Worm (Caenorhabditis elegans) whole organism, early embryonic: ENCODE data around the gene btb-20.

Source experiments
- B0310.2 ChIP-seq: sonication (generic microtip); optimal IDR thresholded peaks from 2 replicates; lab custom pipeline; 2016; ENCODE audit warnings: mild to moderate bottlenecking, missing genetic modification characterization, missing compliant biosample characterization
- F13C5.2 ChIP-seq: sonication (generic microtip); optimal IDR thresholded peaks from 2 replicates; lab custom pipeline; 2017; ENCODE audit warnings: mild to moderate bottlenecking, missing genetic modification characterization, inconsistent platforms, missing compliant biosample characterization
- aly-1 ChIP-seq: sonication (generic microtip); optimal IDR thresholded peaks from 2 replicates; lab custom pipeline; 2016; ENCODE audit warnings: missing genetic modification characterization, missing compliant biosample characterization
- ama-1 ChIP-seq: fragments of 150-350 bp; optimal IDR thresholded peaks from 2 replicates; lab custom pipeline; 2014
- ceh-13 ChIP-seq: fragments of 200-800 bp; sonication (Bioruptor generic); optimal IDR thresholded peaks from 2 replicates; lab custom pipeline; 2018; ENCODE audit warnings: mild to moderate bottlenecking, missing genetic modification characterization, missing compliant biosample characterization
- ceh-36 ChIP-seq: sonication (generic microtip); optimal IDR thresholded peaks from 2 replicates; lab custom pipeline; 2016; ENCODE audit warnings: missing genetic modification characterization, inconsistent platforms, missing compliant biosample characterization
- ets-7 ChIP-seq: sonication (generic microtip); optimal IDR thresholded peaks from 2 replicates; lab custom pipeline; 2016; ENCODE audit warnings: missing genotype, missing genetic modification characterization, missing compliant biosample characterization
- flt-1 ChIP-seq: fragments of 200-800 bp; sonication (Bioruptor generic); IDR thresholded peaks from 2 replicates; pipeline ENCODE4 v1.3.6; 2022; ENCODE audit warnings: missing genetic modification characterization, missing compliant biosample characterization
- hmbx-1 ChIP-seq: sonication (generic microtip); optimal IDR thresholded peaks from 2 replicates; lab custom pipeline; 2016; ENCODE audit warnings: mild to moderate bottlenecking, missing genetic modification characterization, missing compliant biosample characterization
- hmg-4 ChIP-seq: fragments of 200-800 bp; sonication (Bioruptor generic); optimal IDR thresholded peaks from 2 replicates; lab custom pipeline; 2018; ENCODE audit warnings: mild to moderate bottlenecking, missing genetic modification characterization, missing compliant biosample characterization
- hnd-1 ChIP-seq: sonication (generic microtip); optimal IDR thresholded peaks from 2 replicates; lab custom pipeline; 2016; ENCODE audit warnings: missing genetic modification characterization, missing compliant biosample characterization
- pes-1 ChIP-seq: fragments of 200-800 bp; sonication (Bioruptor generic); IDR thresholded peaks from 2 replicates; pipeline ENCODE4 v1.3.6; 2022; ENCODE audit warnings: missing genetic modification reagents, missing genetic modification characterization, missing compliant biosample characterization
- scrt-1 ChIP-seq: fragments of 200-800 bp; sonication (Bioruptor generic); IDR thresholded peaks from 2 replicates; pipeline ENCODE4 v1.3.6; 2022; ENCODE audit warnings: missing genetic modification characterization, missing compliant biosample characterization
- sea-1 ChIP-seq: fragments of 200-800 bp; sonication (Bioruptor generic); conservative IDR thresholded peaks from 2 replicates; pipeline ENCODE4 v1.3.6; 2022; ENCODE audit warnings: missing genetic modification characterization, missing compliant biosample characterization
- tbx-11 ChIP-seq: fragments of 200-800 bp; sonication (Bioruptor generic); IDR thresholded peaks from 2 replicates; pipeline ENCODE4 v1.3.6; 2022; ENCODE audit warnings: missing genetic modification characterization, missing compliant biosample characterization
- tbx-37 ChIP-seq: fragments of 200-800 bp; sonication (Bioruptor generic); conservative IDR thresholded peaks from 2 replicates; pipeline ENCODE4 v1.3.6; 2022; ENCODE audit warnings: missing genetic modification reagents, missing genetic modification characterization, missing compliant biosample characterization
- tra-4 ChIP-seq: sonication (generic microtip); optimal IDR thresholded peaks from 2 replicates; lab custom pipeline; 2017; ENCODE audit warnings: missing genetic modification characterization, missing compliant biosample characterization

The btb-20 gene

DNA sequence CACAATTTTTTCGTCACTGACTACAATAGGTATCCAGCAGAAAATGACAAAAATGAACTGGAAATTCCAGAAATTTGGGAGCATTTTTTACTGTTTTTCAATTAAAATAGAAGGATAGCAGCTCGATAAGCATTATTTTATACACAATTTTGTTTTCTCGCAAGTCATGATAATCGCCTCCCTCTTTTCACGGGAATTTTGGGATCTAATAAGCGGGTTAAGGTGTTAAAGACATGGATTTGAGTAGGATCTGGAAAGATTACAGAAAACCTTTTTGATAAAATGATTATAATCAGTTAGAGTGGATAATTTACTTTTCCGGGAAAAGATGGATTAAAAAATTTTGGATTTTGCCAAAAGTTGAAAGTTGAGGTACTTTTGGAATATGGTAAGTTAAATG is 25.4 kb upstream of the btb-20 start, which contains the start of gene gcy-29:
Gene gcy-29, minus strand, starts transcription at position 101 of the 400 bp plus-strand sequence.
- no peak for TF ChIP-seq hnd-1 (tag; lab: Kevin White, UChicago)
- TF ChIP-seq scrt-1 (GFP tag; lab: Robert Waterston, UW): no peak
- no peak for TF ChIP-seq hmg-4 (GFP tag; lab: Kevin White, UChicago)
- TF ChIP-seq tbx-11 (GFP tag; lab: Robert Waterston, UW): no peak
- no peak for TF ChIP-seq pes-1 (GFP tag; lab: Robert Waterston, UW)
- no peak for TF ChIP-seq ama-1 (lab: Kevin White, UChicago)
- TF ChIP-seq tbx-37 (GFP tag; lab: Robert Waterston, UW): no peak
- no peak for TF ChIP-seq sea-1
- TF ChIP-seq ceh-36: no peak
- no peak for TF ChIP-seq flt-1 (GFP tag; lab: Robert Waterston, UW)
- TF ChIP-seq F13C5.2 (tag; lab: Kevin White, UChicago): no peak
- TF ChIP-seq aly-1 (tag; lab: Kevin White, UChicago): no peak

DNA sequence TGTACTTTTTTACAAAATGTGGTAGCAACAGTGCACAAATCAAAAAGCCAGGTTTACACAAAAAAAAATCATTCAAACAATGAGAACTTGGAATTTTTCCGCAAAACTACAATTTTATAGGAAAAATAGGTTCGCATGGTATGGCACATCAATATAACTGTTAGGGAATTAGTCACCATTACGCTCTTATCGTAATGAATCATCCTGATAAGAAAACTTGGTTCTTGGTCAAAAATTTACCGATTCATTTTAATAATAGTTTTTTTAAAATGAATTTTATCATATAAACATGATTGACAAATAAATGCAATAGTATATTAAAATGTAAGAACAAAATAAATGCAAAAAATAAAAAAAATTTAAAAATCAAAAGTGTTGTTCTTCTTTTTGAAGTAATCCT is 17.2 kb upstream of the btb-20 start:
- no peak for TF ChIP-seq sea-1
- no peak for TF ChIP-seq F13C5.2 (tag; lab: Kevin White, UChicago)
- TF ChIP-seq flt-1 (GFP tag; lab: Robert Waterston, UW): no peak
- no peak for TF ChIP-seq ceh-13
- TF ChIP-seq hnd-1 (tag; lab: Kevin White, UChicago): no peak

DNA sequence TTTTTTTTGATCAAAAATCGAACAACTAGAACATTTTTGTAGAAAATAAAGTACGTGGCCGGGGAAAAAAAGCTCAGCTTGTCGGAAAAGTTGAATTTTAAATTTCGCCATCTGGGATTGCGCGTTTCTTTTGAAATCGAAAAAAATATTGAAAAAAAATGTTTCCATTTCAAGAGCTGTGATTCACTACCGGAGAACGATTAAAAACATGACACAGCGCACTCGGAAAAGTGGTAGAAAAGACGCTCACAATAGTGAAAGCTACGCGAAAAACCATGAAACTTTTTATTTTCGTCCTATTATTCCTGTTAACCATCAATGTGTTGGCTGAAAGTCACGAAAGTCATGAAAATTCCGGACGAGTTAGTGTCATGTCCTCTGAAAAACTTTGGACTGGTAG is 14.4 kb upstream of the btb-20 start, which contains the start of the genes clec-147 and C04H5.7:
Gene clec-147, minus strand, starts transcription at position 101 of the 400 bp plus-strand sequence.
Gene C04H5.7, plus strand, starts transcription at position 219 of the 400 bp plus-strand sequence.
- no peak for TF ChIP-seq ceh-36
- TF ChIP-seq tra-4 (tag; lab: Kevin White, UChicago): no peak
- TF ChIP-seq sea-1: no peak
- TF ChIP-seq ets-7 (tag; lab: Kevin White, UChicago): no peak
- no peak for TF ChIP-seq hnd-1 (tag; lab: Kevin White, UChicago)
- TF ChIP-seq flt-1 (GFP tag; lab: Robert Waterston, UW): no peak
- TF ChIP-seq B0310.2 (tag; lab: Kevin White, UChicago): no peak
- no peak for TF ChIP-seq tbx-37 (GFP tag; lab: Robert Waterston, UW)
- no peak for TF ChIP-seq aly-1 (tag; lab: Kevin White, UChicago)
- TF ChIP-seq ama-1 (lab: Kevin White, UChicago): no peak
- no peak for TF ChIP-seq hmg-4 (GFP tag; lab: Kevin White, UChicago)
- TF ChIP-seq ceh-13: no peak
- TF ChIP-seq F13C5.2 (tag; lab: Kevin White, UChicago): no peak
- no peak for TF ChIP-seq hmbx-1 (tag; lab: Kevin White, UChicago)
- no peak for TF ChIP-seq tbx-11 (GFP tag; lab: Robert Waterston, UW)
- TF ChIP-seq pes-1 (GFP tag; lab: Robert Waterston, UW): no peak
- no peak for TF ChIP-seq scrt-1 (GFP tag; lab: Robert Waterston, UW)

- TF ChIP-seq pes-1 (GFP tag; lab: Robert Waterston, UW) (no peak), hmg-4 (GFP tag; lab: Kevin White, UChicago) (no peak), sea-1 (no peak), F13C5.2 (tag; lab: Kevin White, UChicago) (no peak), tbx-37 (GFP tag; lab: Robert Waterston, UW) (no peak), tbx-11 (GFP tag; lab: Robert Waterston, UW) (no peak), flt-1 (GFP tag; lab: Robert Waterston, UW) (no peak), ceh-36 (no peak), ama-1 (lab: Kevin White, UChicago) (no peak), tra-4 (tag; lab: Kevin White, UChicago) (no peak), ceh-13 (no peak), scrt-1 (GFP tag; lab: Robert Waterston, UW) (no peak), B0310.2 (tag; lab: Kevin White, UChicago) (no peak), ets-7 (tag; lab: Kevin White, UChicago) (no peak)
Observed at ce11 chrII:14534000-14534399, 10.7 kb upstream of the btb-20 start, which contains the start of gene C04H5.1. TSS of gene C04H5.1 (plus strand) at chrII:14534300.

DNA sequence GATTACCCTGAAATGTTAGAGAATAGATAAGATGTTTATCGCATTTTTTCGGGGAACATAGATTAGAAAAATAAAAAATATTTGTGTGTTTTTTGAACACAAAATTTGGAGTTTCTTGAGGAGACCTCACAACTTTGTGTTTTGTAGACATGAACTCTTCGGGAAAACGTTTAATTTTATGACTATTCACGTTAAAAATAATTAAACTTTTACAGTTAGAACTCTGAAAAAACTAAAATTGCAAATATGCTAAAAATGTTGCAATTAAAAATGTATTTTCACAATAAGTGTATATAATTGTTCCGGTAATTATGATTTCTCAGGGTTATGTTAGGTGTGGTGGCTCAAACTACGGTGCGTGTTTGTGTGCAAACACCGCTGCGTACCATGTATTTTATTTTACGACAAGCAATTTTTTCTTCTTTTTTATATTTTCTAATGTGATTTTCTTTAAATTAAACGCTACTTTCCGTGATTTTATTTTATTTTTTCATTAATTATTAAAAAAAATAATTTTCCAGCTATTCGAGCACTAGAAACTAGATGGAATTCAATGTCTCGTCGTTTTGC is 5.0 kb upstream of the btb-20 start, which contains the start of the genes F57C2.5 and spat-1:
Gene F57C2.5, minus strand, starts transcription at position 7 of the 570 bp plus-strand sequence.
Gene spat-1, plus strand, starts transcription at position 520 of the 570 bp plus-strand sequence.
- TF ChIP-seq tbx-11 (GFP tag; lab: Robert Waterston, UW) (no peak), ceh-36 (no peak), tbx-37 (GFP tag; lab: Robert Waterston, UW) (0 out of 2 replicates have a peak, but pooled peaks have one; percentile 41), flt-1 (GFP tag; lab: Robert Waterston, UW) (no peak), hmbx-1 (tag; lab: Kevin White, UChicago) (no peak), hnd-1 (tag; lab: Kevin White, UChicago) (peak; percentile 19), F13C5.2 (tag; lab: Kevin White, UChicago) (peak; percentile 45), scrt-1 (GFP tag; lab: Robert Waterston, UW) (0 out of 2 replicates have a peak, but pooled peaks have one; percentile 18), tra-4 (tag; lab: Kevin White, UChicago) (peak; percentile 18), aly-1 (tag; lab: Kevin White, UChicago) (no peak), sea-1 (peak; percentile 41; the same call in 1 of the 2 replicates), hmg-4 (GFP tag; lab: Kevin White, UChicago) (no peak), ama-1 (lab: Kevin White, UChicago) (no peak), ceh-13 (peak; percentile 38), B0310.2 (tag; lab: Kevin White, UChicago) (no peak), ets-7 (tag; lab: Kevin White, UChicago) (peak; percentile 67), pes-1 (GFP tag; lab: Robert Waterston, UW) (peak; percentile 65)

ce11 chrII:14527104-14527503 is 3.8 kb upstream of the btb-20 start:
- no peak for TF ChIP-seq ceh-13
- no peak for TF ChIP-seq ama-1 (lab: Kevin White, UChicago)
- TF ChIP-seq F13C5.2 (tag; lab: Kevin White, UChicago): no peak
- no peak for TF ChIP-seq hmbx-1 (tag; lab: Kevin White, UChicago)

ce11 chrII:14525013-14525412 is 1.7 kb upstream of the btb-20 start, which contains the start of gene F57C2.4:
TSS of gene F57C2.4 (plus strand) at chrII:14525313.
- TF ChIP-seq scrt-1 (GFP tag; lab: Robert Waterston, UW) (no peak), F13C5.2 (tag; lab: Kevin White, UChicago) (no peak), hnd-1 (tag; lab: Kevin White, UChicago) (no peak), hmbx-1 (tag; lab: Kevin White, UChicago) (no peak), pes-1 (GFP tag; lab: Robert Waterston, UW) (no peak), sea-1 (no peak), B0310.2 (tag; lab: Kevin White, UChicago) (no peak), ceh-13 (no peak), tbx-37 (GFP tag; lab: Robert Waterston, UW) (no peak)
